Fruit fly (Drosophila melanogaster): ENCODE results near the gene Flo2.

The Flo2 gene

dm6 chrX:14882536-14883118 is 43.5 kb downstream of the Flo2 start, which contains the start of the genes CG45064 and CG45065 (continued):
- peak; percentile 80 for TF ChIP-seq seq (GFP tag; IDR thresholded peaks at IDR 0.05)
- TF ChIP-seq CG13424 (tag; optimal IDR thresholded peaks at IDR 0.05) = peak; percentile 88
- peak; percentile 79 for TF ChIP-seq CG6689 (GFP tag; IDR thresholded peaks at IDR 0.05)
- peak; percentile 58 for TF ChIP-seq CG15011 (GFP tag; optimal IDR thresholded peaks at IDR 0.05)
- TF ChIP-seq chm (GFP tag; IDR thresholded peaks at IDR 0.05) = no peak
- TF ChIP-seq corto (GFP tag; optimal IDR thresholded peaks at IDR 0.05) = no peak
- no peak for TF ChIP-seq gsb (GFP tag; IDR thresholded peaks at IDR 0.05)
- peak; percentile 79 for TF ChIP-seq CG10209 (GFP tag; optimal IDR thresholded peaks at IDR 0.05)
- TF ChIP-seq CG14965 (GFP tag; optimal IDR thresholded peaks at IDR 0.05; ENCODE audit: borderline replicate concordance) = peak; percentile 0
- TF ChIP-seq cas (GFP tag; IDR thresholded peaks at IDR 0.05) = no peak
- TF ChIP-seq CG17359 (tag; optimal IDR thresholded peaks at IDR 0.05) = peak; percentile 94
- peak; percentile 77 for TF ChIP-seq CG1792 (GFP tag; optimal IDR thresholded peaks at IDR 0.05)
- TF ChIP-seq inv (GFP tag; IDR thresholded peaks at IDR 0.05; ENCODE audit: partially characterized antibody) = no peak
- TF ChIP-seq hbn (GFP tag; IDR thresholded peaks at IDR 0.05; ENCODE audit: partially characterized antibody) = no peak
- TF ChIP-seq CG2889 (GFP tag; IDR thresholded peaks at IDR 0.05) = 0 out of 3 replicates have a peak, but pooled peaks have one; percentile 57
- no peak for TF ChIP-seq CG34422 (GFP tag; IDR thresholded peaks at IDR 0.05)
- TF ChIP-seq grau (tag; optimal IDR thresholded peaks at IDR 0.05) = peak; percentile 82
- TF ChIP-seq Bdp1 (GFP tag; optimal IDR thresholded peaks at IDR 0.05) = peak; percentile 62
- peak; percentile 57 for TF ChIP-seq Hmx (GFP tag; optimal IDR thresholded peaks at IDR 0.05)
- TF ChIP-seq jigr1 (GFP tag; IDR thresholded peaks at IDR 0.05) = peak; percentile 74; the same call in 2 of the 3 replicates
- peak; percentile 81 for TF ChIP-seq D19A (tag; optimal IDR thresholded peaks at IDR 0.05)
- peak; percentile 59; the same call in 2 of the 3 replicates for TF ChIP-seq CG3726 (GFP tag; IDR thresholded peaks at IDR 0.05)
- no peak for TF ChIP-seq Dll (GFP tag; IDR thresholded peaks at IDR 0.05; ENCODE audit: partially characterized antibody)
- TF ChIP-seq CG17186 (GFP tag; optimal IDR thresholded peaks at IDR 0.05) = peak; percentile 20
- no peak for TF ChIP-seq Kr (GFP tag; optimal IDR thresholded peaks at IDR 0.05)
- TF ChIP-seq ranshi (GFP tag; IDR thresholded peaks at IDR 0.05) = peak; percentile 77
- peak; percentile 53 for TF ChIP-seq CrebB (tag; optimal IDR thresholded peaks at IDR 0.05)
- TF ChIP-seq da (GFP tag; optimal IDR thresholded peaks at IDR 0.05) = peak; percentile 55
- TF ChIP-seq CG11085 (GFP tag; IDR thresholded peaks at IDR 0.05) = no peak
- peak; percentile 31 for TF ChIP-seq Hand (GFP tag; optimal IDR thresholded peaks at IDR 0.05)
- no peak for TF ChIP-seq CG33557 (GFP tag; optimal IDR thresholded peaks at IDR 0.05)
- TF ChIP-seq CG7372 (GFP tag; IDR thresholded peaks at IDR 0.05) = peak; percentile 53; the same call in 1 of the 2 replicates
- TF ChIP-seq fru (optimal IDR thresholded peaks at IDR 0.05) = no peak
- TF ChIP-seq odd (GFP tag; optimal IDR thresholded peaks at IDR 0.05) = peak; percentile 80
- peak; percentile 87 for TF ChIP-seq CG17328 (GFP tag; IDR thresholded peaks at IDR 0.05)
- TF ChIP-seq tio (GFP tag; optimal IDR thresholded peaks at IDR 0.05) = peak; percentile 61
- TF ChIP-seq CG18011 (GFP tag; optimal IDR thresholded peaks at IDR 0.05) = peak; percentile 32
- peak; percentile 68 for TF ChIP-seq CG13624 (GFP tag; optimal IDR thresholded peaks at IDR 0.05)
- peak; percentile 61 for TF ChIP-seq HmgZ (tag; optimal IDR thresholded peaks at IDR 0.05)
- TF ChIP-seq amos (GFP tag; IDR thresholded peaks at IDR 0.05; ENCODE audit: partially characterized antibody) = no peak
- peak; percentile 65 for TF ChIP-seq CG4854 (GFP tag; optimal IDR thresholded peaks at IDR 0.05)
- TF ChIP-seq Fer1 (GFP tag; optimal IDR thresholded peaks at IDR 0.05) = peak; percentile 75
- TF ChIP-seq p53 (GFP tag; optimal IDR thresholded peaks at IDR 0.05) = peak; percentile 59
- TF ChIP-seq dan (GFP tag; IDR thresholded peaks at IDR 0.05) = no peak
- TF ChIP-seq Doc2 (GFP tag; IDR thresholded peaks at IDR 0.05) = no peak
- peak; percentile 73 for TF ChIP-seq Atf-2 (GFP tag; optimal IDR thresholded peaks at IDR 0.05)
- peak; percentile 81 for TF ChIP-seq CG18599 (GFP tag; optimal IDR thresholded peaks at IDR 0.05)
- peak; percentile 73 for TF ChIP-seq ssp (GFP tag; IDR thresholded peaks at IDR 0.05)
- TF ChIP-seq CG17568 (GFP tag; optimal IDR thresholded peaks at IDR 0.05) = peak; percentile 64
- peak; percentile 59 for TF ChIP-seq CG12942 (GFP tag; optimal IDR thresholded peaks at IDR 0.05)
